Worm (Caenorhabditis elegans) whole organism, midembryonic: ENCODE measurements around the gene ZC250.4.

Experiments used
- flt-1 ChIP-seq: fragments of 200-800 bp; sonication (Bioruptor generic); IDR thresholded peaks from 2 replicates; pipeline ENCODE4 v1.3.6; 2022; ENCODE audit warnings: missing genetic modification characterization, missing compliant biosample characterization
- klf-2 ChIP-seq: fragments of 200-800 bp; sonication (Bioruptor generic); conservative IDR thresholded peaks from 2 replicates; pipeline ENCODE4 v1.3.6; 2022; ENCODE audit warnings: missing genetic modification reagents, missing genetic modification characterization, missing compliant biosample characterization
- med-1 ChIP-seq: sonication (generic microtip); optimal IDR thresholded peaks from 2 replicates; lab custom pipeline; 2017; ENCODE audit warnings: missing genetic modification characterization, mild to moderate bottlenecking, missing compliant biosample characterization, antibody characterized with exemption, missing genetic modification reagents; ENCODE audit not compliant: insufficient read depth
- ref-1 ChIP-seq: fragments of 200-800 bp; sonication (Bioruptor generic); conservative IDR thresholded peaks from 2 replicates; pipeline ENCODE4 v1.3.6; 2022; ENCODE audit warnings: missing genetic modification reagents, missing genetic modification characterization, missing compliant biosample characterization
- ztf-23 ChIP-seq: fragments of 200-800 bp; sonication (Bioruptor generic); IDR thresholded peaks from 2 replicates; pipeline ENCODE4 v1.3.6; 2022; ENCODE audit warnings: missing genetic modification reagents, missing genetic modification characterization, missing compliant biosample characterization
- ztf-29 ChIP-seq: fragments of 200-800 bp; sonication (Bioruptor generic); IDR thresholded peaks from 2 replicates; pipeline ENCODE4 v1.3.6; 2022; ENCODE audit warnings: missing genetic modification reagents, missing genetic modification characterization, missing compliant biosample characterization

ce11 chrV:5816470-5817061 lies 3.6 kb upstream of the ZC250.4 start:
- TF ChIP-seq flt-1 (GFP tag; lab: Robert Waterston, UW) = no peak
- no peak for TF ChIP-seq ref-1 (GFP tag; lab: Robert Waterston, UW)
- TF ChIP-seq ztf-29 (GFP tag; lab: Robert Waterston, UW) = no peak
- TF ChIP-seq klf-2 (GFP tag; lab: Robert Waterston, UW) = no peak
- TF ChIP-seq ztf-23 = no peak
- no peak for TF ChIP-seq med-1 (GFP tag; lab: Kevin White, UChicago)
